Worm (Caenorhabditis elegans) whole organism, L4 larva: ENCODE data around the gene R148.3.

Experiments
- egl-27 ChIP-seq: sonication (generic microtip); optimal IDR thresholded peaks from 3 replicates; lab custom pipeline; 2017; ENCODE audit warnings: missing biosample characterization, missing genetic modification reagents, missing genetic modification characterization
- fkh-10 ChIP-seq: fragments of 150-350 bp; optimal IDR thresholded peaks from 2 replicates; lab custom pipeline; 2014; ENCODE audit warnings: missing biosample characterization, missing genetic modification reagents, missing genetic modification characterization
- lsy-2 ChIP-seq, 2 experiments: fragments of 150-350 bp in 1 of 2; sonication (generic microtip) in 1 of 2; optimal IDR thresholded peaks; 2 replicates each; lab custom pipeline; 2014 to 2017; ENCODE audit warnings: missing biosample characterization in 2 of 2, missing genetic modification characterization in 2 of 2
- nhr-237 ChIP-seq: sonication (generic microtip); optimal IDR thresholded peaks from 2 replicates; lab custom pipeline; 2017; ENCODE audit warnings: missing biosample characterization, missing genetic modification characterization
- pha-4 ChIP-seq, 2 experiments: fragments of 150-350 bp in 1 of 2; fragments of 200-800 bp in 1 of 2; sonication (Bioruptor generic) in 1 of 2; IDR thresholded peaks in 1 of 2; optimal IDR thresholded peaks in 1 of 2; 2 replicates each; pipeline versions ENCODE4 v1.3.6 to Lab custom; 2014 to 2022; ENCODE audit warnings: missing genetic modification characterization in 2 of 2, missing genetic modification reagents in 2 of 2, missing biosample characterization in 1 of 2, missing compliant biosample characterization in 1 of 2

DNA sequence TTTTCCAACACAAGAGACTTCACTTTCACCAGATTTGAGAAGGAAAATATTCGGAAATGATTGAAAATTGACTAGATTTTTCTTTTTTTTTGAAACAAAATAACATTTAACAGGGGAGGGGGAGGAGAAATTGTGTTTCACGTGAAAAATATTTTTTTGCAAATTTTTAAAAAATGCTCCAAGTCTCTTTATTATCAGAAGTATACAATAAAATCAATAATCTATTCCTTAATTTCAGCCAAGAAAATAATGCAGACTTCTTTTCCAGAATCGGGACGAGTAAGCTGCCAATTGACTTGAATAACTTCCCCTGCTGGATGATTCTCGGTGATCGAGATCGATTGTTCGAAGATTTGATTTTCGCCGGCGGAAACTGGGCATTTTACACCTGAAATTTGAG lies 23.2 kb downstream of the R148.3 start, which contains the start of gene R148.7:
- TF ChIP-seq fkh-10 (GFP tag; lab: Kevin White, UChicago) = no peak
- no peak for TF ChIP-seq lsy-2 (tag; optimal IDR thresholded peaks at IDR 0.05; lab: Kevin White, UChicago)
- TF ChIP-seq pha-4 (GFP tag; IDR thresholded peaks at IDR 0.05; lab: Robert Waterston, UW) = no peak
- no peak for TF ChIP-seq pha-4 (tag; optimal IDR thresholded peaks at IDR 0.05; lab: Kevin White, UChicago)
- no peak for TF ChIP-seq nhr-237 (tag; lab: Kevin White, UChicago)
- TF ChIP-seq egl-27 (tag; lab: Kevin White, UChicago) = no peak
